Worm (Caenorhabditis elegans) whole organism, L2 larva: Measurements from ENCODE around the gene C32D5.12.

Experiments
- C34F6.9 ChIP-seq: fragments of 150-350 bp; optimal IDR thresholded peaks from 2 replicates; lab custom pipeline; 2014; ENCODE audit warnings: missing biosample characterization, missing genetic modification characterization
- R02D3.7 ChIP-seq: fragments of 150-350 bp; optimal IDR thresholded peaks from 2 replicates; lab custom pipeline; 2014; ENCODE audit warnings: missing biosample characterization, missing genetic modification characterization
- Y55F3AM.14 ChIP-seq: fragments of 200-800 bp; sonication (Bioruptor generic); optimal IDR thresholded peaks from 2 replicates; lab custom pipeline; 2018; ENCODE audit warnings: mild to moderate bottlenecking, missing genetic modification characterization, missing compliant biosample characterization
- ZK546.5 ChIP-seq: sonication (generic microtip); optimal IDR thresholded peaks from 2 replicates; lab custom pipeline; 2017; ENCODE audit warnings: missing biosample characterization, missing genetic modification characterization
- ama-1 ChIP-seq: fragments of 150-350 bp; optimal IDR thresholded peaks from 2 replicates; lab custom pipeline; 2018; ENCODE audit warnings: inconsistent platforms
- blmp-1 ChIP-seq: sonication (generic microtip); optimal IDR thresholded peaks from 2 replicates; lab custom pipeline; 2017; ENCODE audit warnings: missing genetic modification characterization, mild to moderate bottlenecking, missing compliant biosample characterization, antibody characterized with exemption, moderate library complexity; ENCODE audit not compliant: insufficient read depth
- ceh-16 ChIP-seq: fragments of 150-350 bp; optimal IDR thresholded peaks from 2 replicates; lab custom pipeline; 2014; ENCODE audit warnings: missing biosample characterization, missing genetic modification characterization
- ceh-82 ChIP-seq: fragments of 150-350 bp; optimal IDR thresholded peaks from 2 replicates; lab custom pipeline; 2014; ENCODE audit warnings: missing biosample characterization, missing genetic modification characterization
- crh-2 ChIP-seq: sonication (generic microtip); optimal IDR thresholded peaks from 2 replicates; lab custom pipeline; 2017; ENCODE audit warnings: missing biosample characterization, missing genetic modification characterization
- dmd-4 ChIP-seq: sonication (generic microtip); optimal IDR thresholded peaks from 2 replicates; lab custom pipeline; 2017; ENCODE audit warnings: missing biosample characterization, missing genetic modification characterization
- egl-27 ChIP-seq: sonication (generic microtip); optimal IDR thresholded peaks from 3 replicates; lab custom pipeline; 2017; ENCODE audit warnings: missing biosample characterization, missing genetic modification reagents, missing genetic modification characterization
- elt-1 ChIP-seq: fragments of 150-350 bp; optimal IDR thresholded peaks from 2 replicates; lab custom pipeline; 2014; ENCODE audit warnings: missing biosample characterization, missing genetic modification characterization
- elt-3 ChIP-seq: sonication (generic microtip); optimal IDR thresholded peaks from 2 replicates; lab custom pipeline; 2017; ENCODE audit warnings: missing biosample characterization, missing genetic modification characterization
- fos-1 ChIP-seq: fragments of 150-350 bp; optimal IDR thresholded peaks from 2 replicates; lab custom pipeline; 2014; ENCODE audit warnings: missing biosample characterization, missing genetic modification characterization
- gmeb-1 ChIP-seq: fragments of 150-350 bp; optimal IDR thresholded peaks from 2 replicates; lab custom pipeline; 2014; ENCODE audit warnings: missing biosample characterization, missing genetic modification characterization
- lin-11 ChIP-seq: fragments of 150-350 bp; sonication (generic microtip); optimal IDR thresholded peaks from 2 replicates; lab custom pipeline; 2014; ENCODE audit warnings: missing biosample characterization, missing genetic modification characterization, inconsistent platforms, mixed read lengths
- lin-13 ChIP-seq: fragments of 150-350 bp; optimal IDR thresholded peaks from 2 replicates; lab custom pipeline; 2014; ENCODE audit warnings: missing biosample characterization, missing genetic modification reagents, missing genetic modification characterization
- lin-39 ChIP-seq: fragments of 150-350 bp; optimal IDR thresholded peaks from 2 replicates; lab custom pipeline; 2014; ENCODE audit warnings: missing biosample characterization, missing genetic modification reagents, missing genetic modification characterization
- lsy-2 ChIP-seq, 2 experiments: fragments of 150-350 bp in 1 of 2; sonication (generic microtip) in 1 of 2; optimal IDR thresholded peaks; 2 replicates each; lab custom pipeline; 2014 to 2017; ENCODE audit warnings: missing biosample characterization in 2 of 2, missing genetic modification characterization in 2 of 2
- nhr-11 ChIP-seq: fragments of 150-350 bp; optimal IDR thresholded peaks from 2 replicates; lab custom pipeline; 2014; ENCODE audit warnings: missing biosample characterization, missing genetic modification characterization
- nhr-129 ChIP-seq: fragments of 150-350 bp; optimal IDR thresholded peaks from 2 replicates; lab custom pipeline; 2014; ENCODE audit warnings: missing biosample characterization, missing genetic modification characterization
- nhr-21 ChIP-seq: fragments of 150-350 bp; optimal IDR thresholded peaks from 2 replicates; lab custom pipeline; 2014; ENCODE audit warnings: missing biosample characterization, missing genetic modification characterization
- nhr-23 ChIP-seq: fragments of 150-350 bp; optimal IDR thresholded peaks from 2 replicates; lab custom pipeline; 2014; ENCODE audit warnings: missing biosample characterization, missing genetic modification reagents, missing genetic modification characterization
- nhr-237 ChIP-seq: fragments of 150-350 bp; optimal IDR thresholded peaks from 2 replicates; lab custom pipeline; 2014; ENCODE audit warnings: missing biosample characterization, missing genetic modification characterization
- nhr-25 ChIP-seq: fragments of 150-350 bp; sonication (generic microtip); optimal IDR thresholded peaks from 3 replicates; lab custom pipeline; 2014; ENCODE audit warnings: missing biosample characterization, missing genetic modification characterization
- nhr-77 ChIP-seq: fragments of 150-350 bp; optimal IDR thresholded peaks from 2 replicates; lab custom pipeline; 2014; ENCODE audit warnings: missing biosample characterization, missing genetic modification characterization
- sem-4 ChIP-seq: fragments of 150-350 bp; optimal IDR thresholded peaks from 2 replicates; lab custom pipeline; 2014; ENCODE audit warnings: missing biosample characterization, missing genetic modification reagents, missing genetic modification characterization
- skn-1 ChIP-seq: sonication (generic microtip); optimal IDR thresholded peaks from 2 replicates; lab custom pipeline; 2017; ENCODE audit warnings: missing biosample characterization, missing genetic modification characterization
- sma-3 ChIP-seq: sonication (generic microtip); optimal IDR thresholded peaks from 2 replicates; lab custom pipeline; 2016; ENCODE audit warnings: missing genetic modification reagents, missing genetic modification characterization, missing compliant biosample characterization
- sma-9 ChIP-seq, 2 experiments: fragments of 150-350 bp in 1 of 2; sonication (generic microtip) in 1 of 2; optimal IDR thresholded peaks; 2 replicates each; lab custom pipeline; 2014 to 2016; ENCODE audit warnings: missing genetic modification characterization in 2 of 2, mild to moderate bottlenecking in 1 of 2, missing biosample characterization in 1 of 2, missing compliant biosample characterization in 1 of 2, missing genetic modification reagents in 1 of 2, moderate library complexity in 1 of 2
- snpc-4 ChIP-seq: fragments of 150-350 bp; optimal IDR thresholded peaks from 2 replicates; lab custom pipeline; 2014; ENCODE audit warnings: missing biosample characterization, missing genetic modification characterization
- unc-55 ChIP-seq: fragments of 150-350 bp; sonication (generic microtip); optimal IDR thresholded peaks from 3 replicates; lab custom pipeline; 2014; ENCODE audit warnings: missing biosample characterization, missing genetic modification reagents, missing genetic modification characterization
- unc-62 ChIP-seq: fragments of 150-350 bp; optimal IDR thresholded peaks from 2 replicates; lab custom pipeline; 2014; ENCODE audit warnings: missing biosample characterization, missing genetic modification reagents, missing genetic modification characterization
- ztf-11 ChIP-seq: sonication (generic microtip); optimal IDR thresholded peaks from 2 replicates; lab custom pipeline; 2017; ENCODE audit warnings: missing biosample characterization, missing genetic modification characterization

Gene C32D5.12

DNA sequence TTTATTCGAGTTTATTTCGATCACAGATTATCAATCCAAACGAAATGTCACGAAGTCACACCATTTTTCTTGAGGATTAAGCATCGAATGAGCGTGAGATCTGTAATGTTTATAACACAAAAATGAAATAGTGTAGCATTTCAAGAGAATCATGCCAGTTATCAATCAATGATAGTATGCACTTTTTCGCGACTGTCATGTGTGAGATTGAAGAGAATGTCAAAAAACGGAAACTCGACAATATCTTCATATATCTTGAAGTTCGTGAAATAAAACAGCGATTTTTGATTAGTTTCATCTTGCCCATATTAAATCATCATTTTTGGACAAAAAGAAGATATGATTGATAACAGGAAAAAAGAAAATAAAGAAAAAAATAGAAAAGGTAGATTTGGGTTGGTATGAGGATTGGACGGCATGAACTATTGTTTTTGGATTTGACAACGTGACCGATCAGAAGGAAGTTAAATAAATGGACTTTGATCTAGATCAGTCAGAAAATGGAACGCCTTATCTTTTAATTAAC is 20.3 kb upstream of the C32D5.12 start:
- TF ChIP-seq sma-3 (GFP tag; lab: Kevin White, UChicago) (peak; percentile 10), nhr-21 (peak; percentile 69), fos-1 (tag; lab: Kevin White, UChicago) (peak; percentile 44), nhr-23 (no peak), R02D3.7 (tag; lab: Kevin White, UChicago) (no peak), sma-9 (GFP tag; optimal IDR thresholded peaks at IDR 0.05; lab: Kevin White, UChicago) (peak; percentile 35), sma-9 (tag; optimal IDR thresholded peaks at IDR 0.05; lab: Kevin White, UChicago) (no peak)

- TF ChIP-seq fos-1 (tag; lab: Kevin White, UChicago) (peak; percentile 90), dmd-4 (tag; lab: Kevin White, UChicago) (no peak), ZK546.5 (tag; lab: Kevin White, UChicago) (no peak), nhr-77 (tag; lab: Kevin White, UChicago) (no peak), sma-9 (GFP tag; optimal IDR thresholded peaks at IDR 0.05; lab: Kevin White, UChicago) (peak; percentile 11), sma-9 (tag; optimal IDR thresholded peaks at IDR 0.05; lab: Kevin White, UChicago) (no peak), skn-1 (tag; lab: Kevin White, UChicago) (no peak), ama-1 (lab: Kevin White, UChicago) (no peak), ztf-11 (no peak), R02D3.7 (tag; lab: Kevin White, UChicago) (no peak), unc-62 (no peak), nhr-11 (tag; lab: Kevin White, UChicago) (no peak), crh-2 (tag; lab: Kevin White, UChicago) (peak; percentile 40), sma-3 (GFP tag; lab: Kevin White, UChicago) (no peak), lsy-2 (tag; optimal IDR thresholded peaks at IDR 0.05; lab: Kevin White, UChicago) (no peak), nhr-25 (tag; lab: Kevin White, UChicago) (no peak), gmeb-1 (tag; lab: Kevin White, UChicago) (no peak), egl-27 (tag; lab: Kevin White, UChicago) (no peak), blmp-1 (tag; lab: Kevin White, UChicago) (peak; percentile 29), nhr-237 (tag; lab: Kevin White, UChicago) (no peak), nhr-129 (tag; lab: Kevin White, UChicago) (peak; percentile 8), Y55F3AM.14 (GFP tag; lab: Kevin White, UChicago) (no peak), elt-1 (tag; lab: Kevin White, UChicago) (no peak), nhr-21 (no peak)
Measured at ce11 chrII:6377381-6377948, 18.7 kb upstream of the C32D5.12 start.

ce11 chrII:6376693-6377092 is 17.9 kb upstream of the C32D5.12 start:
- no peak for TF ChIP-seq sem-4
- no peak for TF ChIP-seq nhr-129 (tag; lab: Kevin White, UChicago)
- TF ChIP-seq lin-13 (GFP tag; lab: Kevin White, UChicago), result no peak
- TF ChIP-seq C34F6.9 (tag; lab: Kevin White, UChicago), result no peak
- no peak for TF ChIP-seq nhr-23
- no peak for TF ChIP-seq gmeb-1 (tag; lab: Kevin White, UChicago)
- no peak for TF ChIP-seq elt-1 (tag; lab: Kevin White, UChicago)
- TF ChIP-seq dmd-4 (tag; lab: Kevin White, UChicago), result no peak
- TF ChIP-seq Y55F3AM.14 (GFP tag; lab: Kevin White, UChicago), result no peak
- no peak for TF ChIP-seq ceh-82 (tag; lab: Kevin White, UChicago)
- TF ChIP-seq snpc-4 (tag; lab: Kevin White, UChicago), result no peak
- no peak for TF ChIP-seq nhr-11 (tag; lab: Kevin White, UChicago)
- no peak for TF ChIP-seq ama-1 (lab: Kevin White, UChicago)
- TF ChIP-seq ZK546.5 (tag; lab: Kevin White, UChicago), result no peak
- TF ChIP-seq elt-3, result no peak

DNA sequence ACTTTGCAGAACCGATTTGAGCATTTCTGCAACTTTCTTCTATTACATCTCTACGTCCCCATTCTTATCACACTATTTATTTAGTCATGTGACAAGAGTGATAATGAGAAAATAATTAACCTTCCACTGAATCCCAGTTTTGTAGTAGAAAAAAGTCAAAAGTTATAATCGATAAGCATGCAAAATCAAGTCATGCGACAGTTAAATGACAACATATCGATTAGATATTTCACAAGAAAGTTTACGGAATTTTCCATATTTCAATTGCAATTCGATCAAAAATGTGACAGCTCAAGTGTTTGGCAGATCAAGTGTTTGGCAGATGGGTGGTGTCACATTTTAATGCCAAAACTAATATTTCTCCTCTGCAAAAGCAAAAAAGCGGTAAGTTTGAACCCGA is 15.8 kb upstream of the C32D5.12 start:
- TF ChIP-seq lin-39 (tag; lab: Kevin White, UChicago) (no peak), ztf-11 (no peak), unc-55 (GFP tag; lab: Kevin White, UChicago) (no peak), crh-2 (tag; lab: Kevin White, UChicago) (peak; percentile 40), lsy-2 (tag; optimal IDR thresholded peaks at IDR 0.05; lab: Kevin White, UChicago) (peak in 1 of 2 experiments; percentile 13), lin-11 (tag; lab: Kevin White, UChicago) (no peak), fos-1 (tag; lab: Kevin White, UChicago) (peak; percentile 43), blmp-1 (tag; lab: Kevin White, UChicago) (no peak), ZK546.5 (tag; lab: Kevin White, UChicago) (no peak), nhr-129 (tag; lab: Kevin White, UChicago) (peak; percentile 24), ama-1 (lab: Kevin White, UChicago) (peak; percentile 40), sma-3 (GFP tag; lab: Kevin White, UChicago) (no peak), gmeb-1 (tag; lab: Kevin White, UChicago) (peak; percentile 18), egl-27 (tag; lab: Kevin White, UChicago) (no peak), lin-13 (GFP tag; lab: Kevin White, UChicago) (no peak), ceh-16 (tag; lab: Kevin White, UChicago) (no peak), elt-3 (no peak)
- TF ChIP-seq, all 48 proteins: peak for 6
